Fruit fly (Drosophila melanogaster): Measurements from ENCODE around the gene Alp13.
A peak's percentile ranks its signal among the peaks of the same experiment; 100 is the strongest.

DNA sequence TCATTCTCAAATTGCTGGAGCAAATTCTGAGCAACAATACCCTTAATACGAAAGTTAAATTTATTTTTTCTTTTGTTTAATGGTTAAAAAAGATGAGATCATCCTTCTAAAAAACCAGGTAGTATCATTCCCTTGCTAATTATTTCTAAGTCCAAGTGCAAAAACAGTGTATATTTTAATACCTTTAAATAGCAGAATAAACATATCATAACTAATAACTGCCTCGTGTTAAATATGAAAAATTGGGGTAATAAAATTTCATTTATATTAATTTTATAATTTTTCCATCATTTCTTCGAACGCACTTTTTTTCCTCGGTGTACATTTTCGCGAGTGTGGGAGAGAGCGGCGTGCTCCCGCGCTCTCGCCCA, 36.6 kb upstream of the Alp13 start:
- TF ChIP-seq pad (GFP tag; optimal IDR thresholded peaks at IDR 0.05) (no peak), cic (GFP tag; optimal IDR thresholded peaks at IDR 0.05) (no peak), CG1620 (GFP tag; optimal IDR thresholded peaks at IDR 0.05) (no peak), toe (GFP tag; optimal IDR thresholded peaks at IDR 0.05) (peak; percentile 4), CG11617 (GFP tag; optimal IDR thresholded peaks at IDR 0.05) (peak; percentile 76), cnc (optimal IDR thresholded peaks at IDR 0.05) (no peak), Clk (GFP tag; optimal IDR thresholded peaks at IDR 0.05) (no peak), CG7101 (tag; optimal IDR thresholded peaks at IDR 0.05) (peak; percentile 47)

All from whole organism, adult.